Worm (Caenorhabditis elegans): Measurements from ENCODE around the gene gtap-2.

- TF ChIP-seq lin-32 (GFP tag; optimal IDR thresholded peaks at IDR 0.05) (no peak), unc-39 (tag; optimal IDR thresholded peaks at IDR 0.05) (no peak)
Observed at ce11 chrIII:9804997-9805610, 3.2 kb upstream of the gtap-2 start, which contains the start of gene riok-3.

All from whole organism, mixed stage, embryonic.